Worm (Caenorhabditis elegans): Measurements from ENCODE around the gene nhr-108.

DNA sequence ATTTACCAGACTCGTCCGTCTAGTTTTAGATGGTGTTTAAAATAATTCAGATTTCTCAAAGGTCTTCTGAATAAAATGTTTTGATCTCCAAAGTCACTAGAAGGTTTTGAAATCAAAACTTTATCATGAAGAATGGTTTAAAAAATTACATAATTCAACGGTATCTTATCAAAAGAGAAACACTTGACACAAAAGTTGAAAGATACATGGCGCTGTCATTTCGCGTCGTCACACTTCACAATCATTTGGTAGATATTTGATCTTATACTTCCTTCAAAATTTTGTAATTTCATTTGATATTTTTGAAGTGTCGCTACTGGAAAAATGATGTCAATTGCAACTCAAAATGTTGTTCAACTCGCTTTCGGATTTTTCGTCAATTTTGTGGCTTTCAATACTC lies 32.8 kb upstream of the nhr-108 start, which contains the start of gene F36G9.3:
- TF ChIP-seq him-1 (tag; optimal IDR thresholded peaks at IDR 0.05) (no peak), dao-5 (tag; optimal IDR thresholded peaks at IDR 0.05) (no peak)

All from whole organism, L4/young adult.